Worm (Caenorhabditis elegans) whole organism, L4/young adult: ENCODE data around the gene R09A8.1.

Experiments
- W03F9.2 ChIP-seq: fragments of 150-350 bp; optimal IDR thresholded peaks from 2 replicates; lab custom pipeline; 2014; ENCODE audit warnings: missing biosample characterization, missing genetic modification characterization
- dao-5 ChIP-seq: sonication (generic microtip); optimal IDR thresholded peaks from 2 replicates; lab custom pipeline; 2016; ENCODE audit warnings: missing genotype, missing genetic modification characterization, moderate library complexity, missing compliant biosample characterization
- him-1 ChIP-seq: sonication (generic microtip); optimal IDR thresholded peaks from 2 replicates; lab custom pipeline; 2016; ENCODE audit warnings: missing genotype, missing genetic modification reagents, missing genetic modification characterization, missing compliant biosample characterization

The R09A8.1 gene

DNA sequence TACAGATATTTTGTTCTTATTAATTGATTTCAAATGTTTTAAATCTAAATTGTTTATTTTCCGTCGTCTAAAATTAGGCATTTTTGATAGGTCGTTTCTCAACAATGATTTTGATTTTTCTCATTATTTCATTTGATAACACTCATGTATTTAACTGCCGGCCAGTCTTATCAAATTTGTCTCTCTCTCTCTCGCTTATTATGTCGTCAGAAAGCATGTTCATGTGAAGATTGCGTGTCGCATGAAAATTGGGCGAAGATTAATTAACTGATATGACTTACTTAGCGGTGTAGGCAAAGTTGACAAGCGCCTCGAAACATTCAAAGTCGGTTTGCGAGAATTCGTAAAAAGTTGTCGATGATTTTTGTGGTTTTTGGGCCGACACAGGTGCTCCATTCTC lies 14.2 kb downstream of the R09A8.1 start:
- TF ChIP-seq W03F9.2 (tag; lab: Kevin White, UChicago) (no peak), him-1 (no peak), dao-5 (tag; lab: Kevin White, UChicago) (no peak)

DNA sequence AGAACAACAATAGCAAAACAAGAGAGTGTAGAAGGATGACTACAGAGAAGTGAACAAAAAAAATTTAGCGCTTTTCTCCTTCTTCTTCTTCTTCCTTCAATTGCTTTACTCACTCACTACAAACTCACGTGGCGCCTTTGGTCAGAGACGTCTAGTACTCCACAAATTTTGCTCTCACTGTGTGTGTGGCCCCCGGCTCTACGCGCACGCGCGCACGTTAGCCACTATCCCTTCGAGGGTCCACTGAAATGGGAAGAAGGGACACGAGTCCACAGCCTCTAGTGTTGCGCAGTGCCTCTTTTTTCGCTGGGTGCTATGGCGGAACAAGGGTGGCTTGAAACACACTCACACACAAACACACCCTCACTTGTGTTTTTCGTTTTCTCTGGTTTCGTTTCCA lies 15.7 kb downstream of the R09A8.1 start:
- TF ChIP-seq W03F9.2 (tag; lab: Kevin White, UChicago), result no peak
- TF ChIP-seq him-1, result peak; percentile 71

DNA sequence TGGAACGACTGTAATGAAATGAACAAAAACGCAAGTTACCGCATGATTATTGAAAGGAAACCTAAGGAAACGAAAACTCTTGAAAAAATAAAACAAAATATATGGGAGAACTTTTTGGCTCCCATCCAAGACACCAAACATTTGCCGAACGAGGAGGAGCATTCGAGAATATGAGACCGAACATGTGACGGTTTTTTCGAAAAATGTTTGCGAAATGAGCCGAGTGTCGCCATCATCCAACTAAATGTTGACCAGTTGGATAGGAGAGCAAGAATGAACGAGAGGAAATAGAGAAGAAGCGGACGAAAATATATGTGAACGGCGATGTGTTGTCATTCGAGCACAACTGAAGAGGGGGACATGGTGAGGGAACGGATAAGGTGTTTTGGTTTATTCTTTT lies 16.5 kb downstream of the R09A8.1 start:
- no peak for TF ChIP-seq dao-5 (tag; lab: Kevin White, UChicago)
- TF ChIP-seq him-1, result no peak
- no peak for TF ChIP-seq W03F9.2 (tag; lab: Kevin White, UChicago)

DNA sequence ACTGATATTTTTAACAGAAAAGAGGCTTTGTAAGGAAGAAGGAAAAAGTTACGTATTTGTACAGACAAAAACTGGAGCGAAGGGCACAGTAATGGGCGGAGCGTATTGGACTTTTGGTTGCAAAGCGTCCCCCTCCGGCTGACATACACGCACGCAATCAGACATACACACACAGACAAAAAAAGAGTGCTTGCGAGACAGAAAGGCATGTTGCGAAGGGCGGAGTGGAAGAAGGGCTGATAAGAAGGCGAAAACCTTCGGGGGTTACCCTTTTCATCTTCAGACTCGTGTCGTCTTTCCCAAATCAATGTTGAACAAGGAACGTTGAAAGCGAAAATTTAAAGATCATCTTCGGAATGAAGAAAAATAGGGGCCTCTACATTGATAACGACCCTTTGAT lies 17.0 kb downstream of the R09A8.1 start:
- TF ChIP-seq W03F9.2 (tag; lab: Kevin White, UChicago) (peak; percentile 22), him-1 (no peak)

DNA sequence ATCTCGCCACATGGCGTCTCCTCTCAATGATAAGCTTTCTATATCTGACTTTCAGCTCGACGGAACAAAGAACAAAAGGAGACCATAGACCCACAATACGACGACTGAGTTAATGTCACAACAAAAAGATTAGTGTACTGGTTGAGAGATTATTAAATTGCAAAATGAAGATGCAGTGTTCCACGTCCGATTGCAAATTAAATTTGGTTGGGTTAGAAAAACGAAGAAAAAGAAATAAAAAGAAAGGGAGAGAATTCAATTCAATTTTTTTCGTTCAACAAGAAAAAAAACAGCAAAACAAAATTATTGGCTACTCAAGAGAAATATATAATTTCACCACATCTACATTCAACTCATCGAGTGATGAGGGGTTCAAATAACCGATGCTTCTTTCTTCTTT lies 17.9 kb downstream of the R09A8.1 start:
- TF ChIP-seq him-1 (no peak), dao-5 (tag; lab: Kevin White, UChicago) (no peak), W03F9.2 (tag; lab: Kevin White, UChicago) (no peak)

DNA sequence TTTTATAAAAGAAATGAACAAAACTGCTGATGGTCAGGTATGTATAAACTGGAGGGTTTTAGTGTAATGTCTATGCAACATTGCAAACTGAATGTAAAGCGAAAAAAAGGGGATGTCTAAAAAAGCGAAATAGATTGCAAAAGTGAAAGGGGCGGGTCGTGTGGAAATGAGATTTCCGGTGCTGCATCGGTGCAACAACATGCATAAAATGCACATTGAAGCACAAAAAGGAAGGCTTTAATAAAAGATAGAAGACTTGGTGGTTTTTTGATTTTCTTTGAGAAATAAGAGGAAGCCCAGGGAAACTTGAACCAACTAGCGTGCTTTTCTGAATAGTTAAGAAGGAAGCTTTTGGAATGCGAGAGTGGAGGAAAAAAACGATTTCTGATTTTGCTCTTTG lies 19.1 kb downstream of the R09A8.1 start:
- no peak for TF ChIP-seq dao-5 (tag; lab: Kevin White, UChicago)
- TF ChIP-seq him-1, result no peak
- no peak for TF ChIP-seq W03F9.2 (tag; lab: Kevin White, UChicago)

DNA sequence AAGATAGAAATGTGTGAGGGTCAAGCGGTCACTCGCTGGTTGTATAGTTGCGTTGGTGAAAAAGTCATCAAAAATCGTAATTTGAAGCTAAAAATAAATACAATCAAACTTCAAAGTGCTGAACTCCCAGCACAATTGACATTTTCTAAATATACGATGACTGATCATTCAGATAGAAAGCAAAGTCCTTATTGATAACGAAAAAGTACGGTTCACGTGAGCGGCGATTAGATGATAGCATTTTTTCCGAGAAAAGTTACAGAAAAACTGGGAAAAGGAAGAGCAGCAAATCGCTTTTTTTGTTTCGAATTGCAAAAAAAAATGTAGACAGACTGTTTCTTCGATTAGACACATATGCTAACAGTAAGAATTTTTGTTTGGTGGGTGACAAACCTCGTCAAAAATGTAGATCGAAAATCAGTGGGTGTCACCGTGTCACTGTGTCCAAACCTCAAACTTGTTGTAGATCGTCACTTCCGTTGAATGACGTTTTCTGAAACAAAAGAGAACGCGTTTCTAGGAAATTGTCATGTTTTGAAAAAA lies 20.4 kb downstream of the R09A8.1 start, which contains the start of gene ivns-1:
Gene ivns-1 (minus strand): TSS at position 493 of the 543 bp plus-strand sequence.
- TF ChIP-seq him-1, result no peak
- TF ChIP-seq W03F9.2 (tag; lab: Kevin White, UChicago), result no peak
- no peak for TF ChIP-seq dao-5 (tag; lab: Kevin White, UChicago)

DNA sequence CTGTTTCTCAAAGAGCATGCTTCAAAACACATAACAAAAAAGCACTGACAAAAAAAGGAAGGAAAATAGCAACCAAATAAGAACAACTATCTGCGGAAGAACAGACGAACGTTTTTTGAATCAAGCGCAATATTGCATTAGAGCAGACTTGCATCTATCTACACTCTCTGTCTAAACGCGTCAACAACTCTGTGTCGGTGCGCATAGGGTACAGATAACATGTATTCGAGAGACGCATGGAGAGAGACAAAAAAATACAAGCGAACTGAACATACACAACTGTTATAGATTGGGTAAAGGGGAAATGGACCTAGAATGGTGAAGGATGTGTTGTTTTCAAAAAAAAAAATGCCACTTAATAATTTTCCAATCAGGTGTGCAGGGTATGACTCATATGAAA lies 21.5 kb downstream of the R09A8.1 start:
- TF ChIP-seq dao-5 (tag; lab: Kevin White, UChicago) (no peak), W03F9.2 (tag; lab: Kevin White, UChicago) (peak; percentile 50)

DNA sequence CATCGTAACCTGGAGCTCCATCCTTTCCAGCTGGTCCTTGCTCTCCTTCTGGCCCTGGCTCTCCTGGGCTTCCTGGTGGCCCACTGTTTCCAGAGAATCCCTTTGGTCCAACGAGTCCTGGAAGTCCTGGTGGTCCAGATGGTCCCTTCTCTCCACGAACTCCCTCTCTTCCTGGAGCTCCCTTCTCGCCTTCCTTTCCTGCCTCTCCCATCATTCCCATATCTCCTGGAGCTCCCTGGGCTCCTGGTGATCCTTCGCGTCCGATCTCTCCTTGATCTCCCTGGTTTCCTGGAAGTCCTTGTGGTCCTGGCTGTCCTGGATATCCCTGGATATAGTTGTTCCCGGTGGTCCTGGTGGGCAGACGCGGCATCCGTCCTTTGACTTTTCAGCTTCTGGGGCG lies 22.7 kb downstream of the R09A8.1 start:
- TF ChIP-seq dao-5 (tag; lab: Kevin White, UChicago), result no peak
- no peak for TF ChIP-seq W03F9.2 (tag; lab: Kevin White, UChicago)
- no peak for TF ChIP-seq him-1

DNA sequence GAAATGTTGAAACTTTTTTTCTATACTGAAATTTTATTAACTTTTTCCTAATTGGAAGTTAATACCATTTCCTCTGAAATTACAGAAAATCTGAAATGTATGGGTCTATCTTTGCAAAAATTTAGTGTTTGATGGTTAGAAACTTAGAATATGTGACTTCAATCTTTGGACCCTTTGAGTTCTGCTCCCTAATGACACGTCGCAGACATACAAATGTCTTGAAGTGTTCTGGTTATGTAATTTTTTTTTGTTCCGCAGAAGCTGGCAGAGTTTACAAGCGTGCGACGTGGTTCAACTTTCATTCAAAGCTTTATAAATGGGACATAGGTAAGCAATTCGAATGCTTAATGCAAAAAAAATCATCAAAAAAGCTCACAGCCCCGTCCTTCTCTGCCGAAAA lies 24.4 kb downstream of the R09A8.1 start:
- TF ChIP-seq him-1, result no peak
- TF ChIP-seq dao-5 (tag; lab: Kevin White, UChicago), result no peak
- TF ChIP-seq W03F9.2 (tag; lab: Kevin White, UChicago), result no peak

DNA sequence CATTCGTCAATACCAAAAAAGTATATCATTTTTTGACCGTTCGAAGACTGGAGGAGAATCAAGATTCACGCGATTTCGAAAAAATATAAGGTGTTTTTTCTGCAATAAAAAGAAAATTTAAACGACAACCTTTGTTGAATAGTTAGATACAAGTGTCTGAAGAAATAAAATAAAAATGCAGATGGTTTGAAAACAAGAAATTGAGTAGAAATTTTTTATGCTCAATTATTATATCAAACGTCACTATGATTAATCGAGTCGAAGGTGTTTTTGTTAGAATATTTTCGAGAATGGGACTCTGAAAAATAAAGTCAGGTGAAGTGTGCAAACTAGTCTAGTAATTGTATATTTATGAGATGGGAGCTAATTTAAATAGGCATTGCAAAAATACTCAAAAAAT lies 26.9 kb downstream of the R09A8.1 start, which contains the start of gene R09A8.5:
Gene R09A8.5 (minus strand): TSS at position 101 of the 400 bp plus-strand sequence.
- TF ChIP-seq dao-5 (tag; lab: Kevin White, UChicago) (no peak), W03F9.2 (tag; lab: Kevin White, UChicago) (no peak), him-1 (no peak)

DNA sequence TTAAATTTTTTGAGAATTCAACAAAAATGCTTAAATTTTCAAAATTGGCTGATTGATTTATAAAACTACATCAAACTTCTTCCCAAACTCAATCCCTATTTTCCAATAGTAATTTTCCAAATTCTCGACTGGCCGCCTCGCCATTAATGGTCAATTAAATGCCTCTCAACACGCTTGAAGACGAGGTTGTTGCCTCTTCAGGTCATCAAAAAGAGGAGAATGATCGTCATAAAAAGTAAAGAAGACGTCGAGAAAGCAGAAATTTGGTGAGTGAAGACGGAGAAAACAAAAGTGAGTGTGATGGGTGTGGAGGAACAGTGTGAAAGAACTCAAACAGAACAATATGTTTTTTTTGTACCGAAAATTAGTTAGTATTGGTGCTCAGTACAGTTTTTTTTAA lies 27.4 kb downstream of the R09A8.1 start:
- TF ChIP-seq W03F9.2 (tag; lab: Kevin White, UChicago) (no peak), him-1 (no peak), dao-5 (tag; lab: Kevin White, UChicago) (no peak)

DNA sequence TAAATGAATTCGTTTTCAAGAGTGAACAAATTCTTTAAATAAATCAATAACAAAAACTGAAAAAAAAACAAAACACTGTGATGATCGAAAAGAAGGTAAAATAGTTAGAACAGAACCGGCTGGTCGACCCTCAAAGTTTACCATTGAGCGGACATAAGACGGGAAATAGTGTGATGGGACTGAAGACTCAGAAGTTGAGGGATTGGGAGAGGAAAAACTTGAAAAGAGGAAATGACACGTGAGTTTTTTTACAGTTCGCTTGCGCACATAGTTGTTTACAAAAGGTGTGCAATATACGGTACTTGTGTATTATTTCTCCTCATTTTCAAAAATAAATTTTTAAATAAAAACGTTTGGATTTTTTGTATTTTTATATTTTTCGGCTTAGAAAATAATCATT lies 29.4 kb downstream of the R09A8.1 start:
- no peak for TF ChIP-seq dao-5 (tag; lab: Kevin White, UChicago)
- TF ChIP-seq W03F9.2 (tag; lab: Kevin White, UChicago), result no peak
- TF ChIP-seq him-1, result no peak

DNA sequence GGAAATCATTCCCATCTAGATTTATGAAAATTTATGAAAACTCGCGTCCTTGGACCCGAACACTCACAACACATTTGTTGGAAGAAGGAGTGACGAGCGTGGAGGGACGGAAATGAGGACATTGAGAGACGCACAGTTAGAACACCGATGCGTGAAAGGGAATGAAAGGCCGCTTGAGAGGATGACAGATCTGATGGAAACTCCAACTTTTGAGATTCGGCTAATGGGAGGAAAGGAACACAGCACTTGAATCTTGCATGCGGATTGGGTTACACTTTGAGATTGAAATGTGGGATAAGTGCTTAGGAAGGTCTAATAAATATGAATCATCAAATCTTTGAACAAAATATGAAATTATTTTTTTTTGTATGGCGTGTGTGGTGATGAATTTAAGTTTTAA lies 32.3 kb downstream of the R09A8.1 start:
- TF ChIP-seq W03F9.2 (tag; lab: Kevin White, UChicago) (no peak), him-1 (no peak)

DNA sequence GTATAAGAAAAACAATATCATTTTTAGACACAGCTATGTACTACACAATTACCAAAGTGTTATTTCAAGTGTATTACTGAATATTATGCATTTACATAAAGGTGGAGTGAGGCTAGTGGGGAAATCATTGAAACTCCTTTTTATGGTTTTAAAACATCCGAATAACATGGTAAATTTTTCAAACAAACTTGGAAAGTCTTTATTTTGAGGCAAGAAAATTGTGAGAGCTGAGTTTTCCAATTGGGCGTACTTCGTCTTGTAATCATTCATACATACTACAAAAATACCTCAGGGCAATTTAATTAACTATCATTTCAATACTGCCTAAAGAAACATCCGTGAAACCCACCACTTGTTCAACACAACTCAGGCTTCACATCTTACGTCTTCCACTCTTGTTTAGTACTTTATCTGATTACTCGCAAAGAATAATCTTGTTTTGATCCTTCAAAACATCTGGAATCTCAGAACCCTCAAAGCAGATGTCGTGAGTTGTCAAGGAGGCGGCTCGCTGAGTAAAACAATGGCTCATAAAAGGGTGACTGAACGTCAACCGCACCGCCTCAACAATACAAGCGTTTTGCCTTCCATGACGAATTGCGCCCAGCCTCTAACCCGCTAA lies 33.1 kb downstream of the R09A8.1 start, which contains the start of gene zmp-5:
Gene zmp-5 (plus strand): TSS at position 572 of the 622 bp plus-strand sequence.
- TF ChIP-seq dao-5 (tag; lab: Kevin White, UChicago) (no peak), him-1 (no peak), W03F9.2 (tag; lab: Kevin White, UChicago) (no peak)
